ENCODE assay signal across 5 worm cellular contexts in the genomic region with DNA sequence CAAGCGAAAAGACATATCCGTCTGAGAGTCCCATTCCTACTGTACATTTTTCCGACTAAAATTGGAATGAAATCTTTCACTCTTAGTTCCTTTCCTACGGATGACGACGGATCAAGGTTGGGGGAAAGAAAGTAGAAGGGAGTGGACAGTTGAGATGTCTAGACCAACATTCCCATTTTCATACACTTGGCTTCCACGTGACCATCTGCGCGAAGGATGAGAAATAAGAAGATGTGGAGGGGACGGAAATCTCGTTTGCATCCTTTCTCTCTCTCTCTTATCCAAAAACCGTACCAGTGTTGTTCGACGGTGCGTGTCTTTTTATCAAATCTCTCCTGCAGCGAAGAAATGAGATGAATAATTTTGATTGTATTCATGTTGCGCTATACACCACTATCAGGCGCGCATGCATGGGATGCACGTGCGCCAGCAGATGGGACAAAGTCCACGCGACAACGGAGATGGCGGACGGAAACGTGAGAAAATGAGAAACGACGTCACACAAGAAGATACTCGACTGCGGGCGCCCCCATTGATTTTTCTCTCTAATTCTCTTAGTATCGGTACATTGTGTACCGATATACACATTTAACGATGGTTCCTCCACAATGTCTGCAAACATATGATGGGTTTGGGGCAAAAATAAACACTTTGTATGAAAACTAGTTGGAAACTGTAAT.
TF ChIP-seq lines count a peak whose summit lies in the region.

No protein-coding gene starts in this region.

TF ChIP-seq in whole organism, L1 larva, 84 proteins besides CTCF, POLR2A, EP300 and RAD21 (continues in another document):
- TF ChIP-seq pag-3 (tag; optimal IDR thresholded peaks at IDR 0.05; lab: Kevin White, UChicago; ENCODE audit: borderline replicate concordance, insufficient read depth) (no peak), nhr-90 (tag; optimal IDR thresholded peaks at IDR 0.05; lab: Kevin White, UChicago; ENCODE audit: poor library complexity) (peak; percentile 97), unc-98 (GFP tag; IDR thresholded peaks at IDR 0.05; lab: Robert Waterston, UW) (0 out of 2 replicates have a peak, but pooled peaks have one; percentile 45), jun-1 (tag; optimal IDR thresholded peaks at IDR 0.05; lab: Kevin White, UChicago) (peak; percentile 80), aly-2 (tag; optimal IDR thresholded peaks at IDR 0.05; lab: Kevin White, UChicago) (no peak), ceh-88 (GFP tag; IDR thresholded peaks at IDR 0.05; lab: Robert Waterston, UW) (peak; percentile 83), efl-1 (optimal IDR thresholded peaks at IDR 0.05; lab: Kevin White, UChicago) (peak; percentile 54 to 59), efl-1 (GFP tag; optimal IDR thresholded peaks at IDR 0.05 in 1 of 2; lab: Kevin White, UChicago) (peak; percentile 27 to 93), ets-5 (GFP tag; IDR thresholded peaks at IDR 0.05; lab: Robert Waterston, UW) (no peak), egl-27 (tag; optimal IDR thresholded peaks at IDR 0.05; lab: Kevin White, UChicago) (peak; percentile 93 to 96), tlp-1 (tag; optimal IDR thresholded peaks at IDR 0.05; lab: Kevin White, UChicago) (no peak), rnt-1 (tag; optimal IDR thresholded peaks at IDR 0.05; lab: Kevin White, UChicago) (peak; percentile 90), egl-13 (tag; optimal IDR thresholded peaks at IDR 0.05; lab: Kevin White, UChicago) (peak; percentile 81), tbx-2 (tag; optimal IDR thresholded peaks at IDR 0.05; lab: Kevin White, UChicago) (peak; percentile 98), fkh-8 (tag; optimal IDR thresholded peaks at IDR 0.05; lab: Kevin White, UChicago) (peak; percentile 90)

TF ChIP-seq in whole organism, L3 larva, 47 proteins besides CTCF, POLR2A, EP300 and RAD21 (continues in another document):
- TF ChIP-seq snpc-4 (tag; optimal IDR thresholded peaks at IDR 0.05; lab: Kevin White, UChicago) (peak; percentile 63), nhr-23 (tag; optimal IDR thresholded peaks at IDR 0.05; lab: Kevin White, UChicago) (peak; percentile 98), pha-4 (tag; optimal IDR thresholded peaks at IDR 0.05; lab: Kevin White, UChicago) (peak; percentile 97), nhr-76 (tag; optimal IDR thresholded peaks at IDR 0.05; lab: Kevin White, UChicago) (peak; percentile 2), ztf-4 (tag; optimal IDR thresholded peaks at IDR 0.05; lab: Kevin White, UChicago) (peak; percentile 58), ceh-16 (tag; optimal IDR thresholded peaks at IDR 0.05; lab: Kevin White, UChicago) (no peak), tbx-2 (tag; optimal IDR thresholded peaks at IDR 0.05; lab: Kevin White, UChicago) (peak; percentile 89), lsy-12 (tag; optimal IDR thresholded peaks at IDR 0.05; lab: Kevin White, UChicago) (peak; percentile 53), sea-2 (GFP tag; optimal IDR thresholded peaks at IDR 0.05; lab: Kevin White, UChicago) (peak; percentile 66), lin-15B (tag; optimal IDR thresholded peaks at IDR 0.05; lab: Kevin White, UChicago) (no peak), hmg-11 (tag; optimal IDR thresholded peaks at IDR 0.05; lab: Kevin White, UChicago) (peak; percentile 61), mml-1 (tag; optimal IDR thresholded peaks at IDR 0.05; lab: Kevin White, UChicago) (peak; percentile 94), elt-1 (tag; optimal IDR thresholded peaks at IDR 0.05; lab: Kevin White, UChicago) (peak; percentile 87), fkh-2 (tag; optimal IDR thresholded peaks at IDR 0.05; lab: Kevin White, UChicago) (no peak), lin-39 (tag; optimal IDR thresholded peaks at IDR 0.05; lab: Kevin White, UChicago) (peak; percentile 44), nfya-1 (tag; optimal IDR thresholded peaks at IDR 0.05; lab: Kevin White, UChicago; ENCODE audit: insufficient read depth) (peak; percentile 81), ceh-82 (tag; optimal IDR thresholded peaks at IDR 0.05; lab: Kevin White, UChicago) (peak; percentile 38)

TF ChIP-seq in whole organism, early embryonic, 17 proteins besides CTCF, POLR2A, EP300 and RAD21:
- peak; percentile 21 for TF ChIP-seq F13C5.2 (tag; optimal IDR thresholded peaks at IDR 0.05; lab: Kevin White, UChicago)
- no peak for TF ChIP-seq pes-1 (GFP tag; IDR thresholded peaks at IDR 0.05; lab: Robert Waterston, UW)
- no peak for TF ChIP-seq scrt-1 (GFP tag; IDR thresholded peaks at IDR 0.05; lab: Robert Waterston, UW)
- no peak for TF ChIP-seq tra-4 (tag; optimal IDR thresholded peaks at IDR 0.05; lab: Kevin White, UChicago)
- TF ChIP-seq tbx-37 (GFP tag; conservative IDR thresholded peaks at IDR 0.05; lab: Robert Waterston, UW), result no peak
- peak; percentile 22 for TF ChIP-seq hmg-4 (GFP tag; optimal IDR thresholded peaks at IDR 0.05; lab: Kevin White, UChicago)

TF ChIP-seq in whole organism, midembryonic, 9 proteins besides CTCF, POLR2A, EP300 and RAD21:
- TF ChIP-seq T22C8.4 (GFP tag; IDR thresholded peaks at IDR 0.05; lab: Robert Waterston, UW), result no peak
- TF ChIP-seq cog-1 (tag; optimal IDR thresholded peaks at IDR 0.05; lab: Kevin White, UChicago), result peak; percentile 64

TF ChIP-seq in whole organism, young adult, 124 proteins besides CTCF, POLR2A, EP300 and RAD21 (continues in another document):
- no peak for TF ChIP-seq him-1 (tag; optimal IDR thresholded peaks at IDR 0.05; lab: Kevin White, UChicago)
- 0 out of 2 replicates have a peak, but pooled peaks have one; percentile 36 for TF ChIP-seq Y95B8A.8 (GFP tag; IDR thresholded peaks at IDR 0.05; lab: Robert Waterston, UW)
- no peak for TF ChIP-seq F57A8.1 (GFP tag; optimal IDR thresholded peaks at IDR 0.05; lab: Kevin White, UChicago)
- peak; percentile 62 for TF ChIP-seq ZK185.1 (tag; optimal IDR thresholded peaks at IDR 0.05; lab: Kevin White, UChicago; ENCODE audit: poor library complexity, severe bottlenecking)
- TF ChIP-seq zfh-2 (GFP tag; conservative IDR thresholded peaks at IDR 0.05; lab: Robert Waterston, UW), result peak; percentile 76; the same call in 1 of the 2 replicates
- peak; percentile 17; the same call in 1 of the 2 replicates for TF ChIP-seq lag-1 (GFP tag; IDR thresholded peaks at IDR 0.05; lab: Robert Waterston, UW)
- TF ChIP-seq ztf-26 (tag; optimal IDR thresholded peaks at IDR 0.05; lab: Kevin White, UChicago), result peak; percentile 88
- TF ChIP-seq hlh-26 (GFP tag; conservative IDR thresholded peaks at IDR 0.05; lab: Robert Waterston, UW), result no peak
- no peak for TF ChIP-seq attf-3 (GFP tag; conservative IDR thresholded peaks at IDR 0.05; lab: Robert Waterston, UW)
- TF ChIP-seq egl-18 (GFP tag; IDR thresholded peaks at IDR 0.05; lab: Robert Waterston, UW), result no peak
- no peak for TF ChIP-seq ceh-58 (GFP tag; IDR thresholded peaks at IDR 0.05; lab: Robert Waterston, UW)
- no peak for TF ChIP-seq B0019.2 (GFP tag; conservative IDR thresholded peaks at IDR 0.05; lab: Robert Waterston, UW)
- TF ChIP-seq dpl-1 (GFP tag; optimal IDR thresholded peaks at IDR 0.05; lab: Kevin White, UChicago), result no peak
- TF ChIP-seq athp-1 (tag; optimal IDR thresholded peaks at IDR 0.05; lab: Kevin White, UChicago), result no peak
- TF ChIP-seq hrde-1 (tag; optimal IDR thresholded peaks at IDR 0.05; lab: Kevin White, UChicago; ENCODE audit: borderline replicate concordance), result no peak
- no peak for TF ChIP-seq madf-6 (GFP tag; IDR thresholded peaks at IDR 0.05; lab: Robert Waterston, UW)
- no peak for TF ChIP-seq sea-2 (GFP tag; IDR thresholded peaks at IDR 0.05; lab: Robert Waterston, UW)
- 0 out of 2 replicates have a peak, but pooled peaks have one; percentile 23 for TF ChIP-seq C17E4.6 (GFP tag; IDR thresholded peaks at IDR 0.05; lab: Robert Waterston, UW)
- TF ChIP-seq pbrm-1 (GFP tag; IDR thresholded peaks at IDR 0.05; lab: Robert Waterston, UW), result no peak
- no peak for TF ChIP-seq aptf-2 (GFP tag; conservative IDR thresholded peaks at IDR 0.05; lab: Robert Waterston, UW)
- no peak for TF ChIP-seq nfya-1 (tag; optimal IDR thresholded peaks at IDR 0.05; lab: Kevin White, UChicago; ENCODE audit: borderline replicate concordance, insufficient read depth)
- peak; percentile 57 for TF ChIP-seq unc-62 (GFP tag; optimal IDR thresholded peaks at IDR 0.05; lab: Kevin White, UChicago)
- TF ChIP-seq Y79H2A.3 (GFP tag; conservative IDR thresholded peaks at IDR 0.05; lab: Robert Waterston, UW), result 0 out of 2 replicates have a peak, but pooled peaks have one; percentile 38
- TF ChIP-seq ceh-79 (tag; optimal IDR thresholded peaks at IDR 0.05; lab: Kevin White, UChicago), result no peak
- TF ChIP-seq tbp1 (GFP tag; optimal IDR thresholded peaks at IDR 0.05; lab: Kevin White, UChicago), result peak; percentile 57
- peak; percentile 49; the same call in 1 of the 2 replicates for TF ChIP-seq nfyb-1 (GFP tag; IDR thresholded peaks at IDR 0.05; lab: Robert Waterston, UW)
- peak; percentile 62 for TF ChIP-seq mxl-1 (tag; optimal IDR thresholded peaks at IDR 0.05; lab: Kevin White, UChicago)
- peak; percentile 64; the same call in 1 of the 2 replicates for TF ChIP-seq egl-44 (GFP tag; IDR thresholded peaks at IDR 0.05; lab: Robert Waterston, UW)
- no peak for TF ChIP-seq F33H1.4 (GFP tag; IDR thresholded peaks at IDR 0.05; lab: Robert Waterston, UW)
- no peak for TF ChIP-seq rec-8 (tag; optimal IDR thresholded peaks at IDR 0.05; lab: Kevin White, UChicago)
- TF ChIP-seq attf-6 (GFP tag; IDR thresholded peaks at IDR 0.05; lab: Robert Waterston, UW), result no peak
- TF ChIP-seq sdz-38 (tag; optimal IDR thresholded peaks at IDR 0.05; lab: Kevin White, UChicago), result no peak
- TF ChIP-seq pha-4 (tag; optimal IDR thresholded peaks at IDR 0.05; lab: Kevin White, UChicago), result no peak
- TF ChIP-seq atf-7 (tag; optimal IDR thresholded peaks at IDR 0.05; lab: Kevin White, UChicago), result peak; percentile 96
- TF ChIP-seq ekl-4 (GFP tag; IDR thresholded peaks at IDR 0.05; lab: Robert Waterston, UW), result peak; percentile 69
- no peak for TF ChIP-seq Y53G8AR.9 (GFP tag; conservative IDR thresholded peaks at IDR 0.05; lab: Robert Waterston, UW)
- TF ChIP-seq ceh-100 (GFP tag; IDR thresholded peaks at IDR 0.05; lab: Robert Waterston, UW), result no peak
- peak in 1 of 3 experiments; percentile 63 for TF ChIP-seq lin-35 (GFP tag; optimal IDR thresholded peaks at IDR 0.05; lab: Kevin White, UChicago)
- TF ChIP-seq lsl-1 (GFP tag; optimal IDR thresholded peaks at IDR 0.05; lab: Kevin White, UChicago), result no peak
- TF ChIP-seq ztf-6 (GFP tag; IDR thresholded peaks at IDR 0.05; lab: Robert Waterston, UW), result no peak
- peak; percentile 4 to 76 for TF ChIP-seq let-607 (tag; optimal IDR thresholded peaks at IDR 0.05; lab: Kevin White, UChicago)
- no peak for TF ChIP-seq zim-3 (tag; optimal IDR thresholded peaks at IDR 0.05; lab: Kevin White, UChicago)
- TF ChIP-seq ztf-18 (tag; optimal IDR thresholded peaks at IDR 0.05; lab: Kevin White, UChicago), result no peak
- no peak for TF ChIP-seq ztf-28 (GFP tag; IDR thresholded peaks at IDR 0.05; lab: Robert Waterston, UW)
- TF ChIP-seq ztf-25 (GFP tag; IDR thresholded peaks at IDR 0.05; lab: Robert Waterston, UW), result no peak
- TF ChIP-seq ets-4 (GFP tag; optimal IDR thresholded peaks at IDR 0.05; lab: Kevin White, UChicago), result no peak

Comparison
In these comparisons a context has a peak if more than half of its experiments do, and no peak if none do; other contexts are left out.
1. Of the 8 proteins assayed by ChIP-seq in both whole organism, young adult and whole organism, L1 larva: peak only in whole organism, young adult: unc-62; only in whole organism, L1 larva: dpl-1, efl-1 and unc-130; in both: nhr-90 and snpc-4; in neither: 0; mixed calls (peak in some experiments, not most) for 2.